Worm (Caenorhabditis elegans) whole organism, L2 larva: ENCODE results near the gene ubc-13.

Source experiments
- C34F6.9 ChIP-seq: fragments of 150-350 bp; optimal IDR thresholded peaks from 2 replicates; lab custom pipeline; 2014; ENCODE audit warnings: missing biosample characterization, missing genetic modification characterization
- F13H6.1 ChIP-seq: sonication (generic microtip); optimal IDR thresholded peaks from 2 replicates; lab custom pipeline; 2016; ENCODE audit warnings: missing genetic modification characterization, missing compliant biosample characterization
- R02D3.7 ChIP-seq: fragments of 150-350 bp; optimal IDR thresholded peaks from 2 replicates; lab custom pipeline; 2014; ENCODE audit warnings: missing biosample characterization, missing genetic modification characterization
- Y55F3AM.14 ChIP-seq: fragments of 200-800 bp; sonication (Bioruptor generic); optimal IDR thresholded peaks from 2 replicates; lab custom pipeline; 2018; ENCODE audit warnings: mild to moderate bottlenecking, missing genetic modification characterization, missing compliant biosample characterization
- ama-1 ChIP-seq: fragments of 150-350 bp; optimal IDR thresholded peaks from 2 replicates; lab custom pipeline; 2018; ENCODE audit warnings: inconsistent platforms
- ceh-82 ChIP-seq: fragments of 150-350 bp; optimal IDR thresholded peaks from 2 replicates; lab custom pipeline; 2014; ENCODE audit warnings: missing biosample characterization, missing genetic modification characterization
- crh-2 ChIP-seq: sonication (generic microtip); optimal IDR thresholded peaks from 2 replicates; lab custom pipeline; 2017; ENCODE audit warnings: missing biosample characterization, missing genetic modification characterization
- dmd-4 ChIP-seq: sonication (generic microtip); optimal IDR thresholded peaks from 2 replicates; lab custom pipeline; 2017; ENCODE audit warnings: missing biosample characterization, missing genetic modification characterization
- elt-1 ChIP-seq: fragments of 150-350 bp; optimal IDR thresholded peaks from 2 replicates; lab custom pipeline; 2014; ENCODE audit warnings: missing biosample characterization, missing genetic modification characterization
- lin-13 ChIP-seq: fragments of 150-350 bp; optimal IDR thresholded peaks from 2 replicates; lab custom pipeline; 2014; ENCODE audit warnings: missing biosample characterization, missing genetic modification reagents, missing genetic modification characterization
- lsy-2 ChIP-seq, 2 experiments: fragments of 150-350 bp in 1 of 2; sonication (generic microtip) in 1 of 2; optimal IDR thresholded peaks; 2 replicates each; lab custom pipeline; 2014 to 2017; ENCODE audit warnings: missing biosample characterization in 2 of 2, missing genetic modification characterization in 2 of 2
- mab-5 ChIP-seq: fragments of 150-350 bp; optimal IDR thresholded peaks from 2 replicates; lab custom pipeline; 2014; ENCODE audit warnings: missing biosample characterization, missing genetic modification characterization
- nhr-10 ChIP-seq: sonication (generic microtip); optimal IDR thresholded peaks from 2 replicates; lab custom pipeline; 2017; ENCODE audit warnings: missing biosample characterization, missing genetic modification characterization
- nhr-12 ChIP-seq: fragments of 150-350 bp; optimal IDR thresholded peaks from 2 replicates; lab custom pipeline; 2014; ENCODE audit warnings: missing biosample characterization, missing genetic modification characterization
- nhr-129 ChIP-seq: fragments of 150-350 bp; optimal IDR thresholded peaks from 2 replicates; lab custom pipeline; 2014; ENCODE audit warnings: missing biosample characterization, missing genetic modification characterization
- nhr-237 ChIP-seq: fragments of 150-350 bp; optimal IDR thresholded peaks from 2 replicates; lab custom pipeline; 2014; ENCODE audit warnings: missing biosample characterization, missing genetic modification characterization
- nhr-25 ChIP-seq: fragments of 150-350 bp; sonication (generic microtip); optimal IDR thresholded peaks from 3 replicates; lab custom pipeline; 2014; ENCODE audit warnings: missing biosample characterization, missing genetic modification characterization
- nhr-77 ChIP-seq: fragments of 150-350 bp; optimal IDR thresholded peaks from 2 replicates; lab custom pipeline; 2014; ENCODE audit warnings: missing biosample characterization, missing genetic modification characterization
- peb-1 ChIP-seq: fragments of 150-350 bp; optimal IDR thresholded peaks from 2 replicates; lab custom pipeline; 2014; ENCODE audit warnings: missing biosample characterization, missing genetic modification characterization
- sma-3 ChIP-seq: sonication (generic microtip); optimal IDR thresholded peaks from 2 replicates; lab custom pipeline; 2016; ENCODE audit warnings: missing genetic modification reagents, missing genetic modification characterization, missing compliant biosample characterization
- unc-55 ChIP-seq: fragments of 150-350 bp; sonication (generic microtip); optimal IDR thresholded peaks from 3 replicates; lab custom pipeline; 2014; ENCODE audit warnings: missing biosample characterization, missing genetic modification reagents, missing genetic modification characterization
- unc-62 ChIP-seq: fragments of 150-350 bp; optimal IDR thresholded peaks from 2 replicates; lab custom pipeline; 2014; ENCODE audit warnings: missing biosample characterization, missing genetic modification reagents, missing genetic modification characterization
- zag-1 ChIP-seq: fragments of 150-350 bp; optimal IDR thresholded peaks from 2 replicates; lab custom pipeline; 2014; ENCODE audit warnings: missing biosample characterization, missing genetic modification characterization
- ztf-11 ChIP-seq: sonication (generic microtip); optimal IDR thresholded peaks from 2 replicates; lab custom pipeline; 2017; ENCODE audit warnings: missing biosample characterization, missing genetic modification characterization
- ztf-4 ChIP-seq: fragments of 150-350 bp; optimal IDR thresholded peaks from 2 replicates; lab custom pipeline; 2014; ENCODE audit warnings: missing biosample characterization, missing genetic modification characterization

ubc-13 gene

ce11 chrIV:2888496-2889101 is 36.9 kb downstream of the ubc-13 start:
- TF ChIP-seq ama-1 (lab: Kevin White, UChicago) (no peak), nhr-12 (tag; lab: Kevin White, UChicago) (no peak), dmd-4 (tag; lab: Kevin White, UChicago) (no peak), R02D3.7 (tag; lab: Kevin White, UChicago) (no peak), sma-3 (GFP tag; lab: Kevin White, UChicago) (no peak), lin-13 (GFP tag; lab: Kevin White, UChicago) (no peak), ceh-82 (no peak), elt-1 (tag; lab: Kevin White, UChicago) (no peak), ztf-4 (tag; lab: Kevin White, UChicago) (no peak), crh-2 (tag; lab: Kevin White, UChicago) (no peak)

- TF ChIP-seq Y55F3AM.14 (GFP tag; lab: Kevin White, UChicago) = no peak
- no peak for TF ChIP-seq nhr-237
- no peak for TF ChIP-seq ztf-4 (tag; lab: Kevin White, UChicago)
- no peak for TF ChIP-seq dmd-4 (tag; lab: Kevin White, UChicago)
- TF ChIP-seq nhr-12 (tag; lab: Kevin White, UChicago) = no peak
- TF ChIP-seq peb-1 (tag; lab: Kevin White, UChicago) = no peak
- no peak for TF ChIP-seq zag-1 (tag; lab: Kevin White, UChicago)
- TF ChIP-seq mab-5 (tag; lab: Kevin White, UChicago) = no peak
- no peak for TF ChIP-seq unc-55
- no peak for TF ChIP-seq C34F6.9 (tag; lab: Kevin White, UChicago)
- no peak for TF ChIP-seq nhr-10
- TF ChIP-seq lsy-2 (tag; optimal IDR thresholded peaks at IDR 0.05; lab: Kevin White, UChicago) = no peak
- TF ChIP-seq unc-62 (GFP tag; lab: Kevin White, UChicago) = no peak
These were observed 38.2 kb downstream of the ubc-13 start for ce11 chrIV:2887245-2887644.

ce11 chrIV:2886655-2887054 is 38.8 kb downstream of the ubc-13 start, which contains the start of gene dml-1:
Gene dml-1 (plus strand): TSS chrIV:2886955.
- TF ChIP-seq nhr-25 (tag; lab: Kevin White, UChicago) (no peak), lsy-2 (tag; optimal IDR thresholded peaks at IDR 0.05; lab: Kevin White, UChicago) (no peak), nhr-77 (tag; lab: Kevin White, UChicago) (no peak)

ce11 chrIV:2885260-2885659 is 40.2 kb downstream of the ubc-13 start:
- TF ChIP-seq lsy-2 (tag; optimal IDR thresholded peaks at IDR 0.05; lab: Kevin White, UChicago) = peak in 1 of 2 experiments; percentile 11
- no peak for TF ChIP-seq ztf-11
- TF ChIP-seq nhr-25 (tag; lab: Kevin White, UChicago) = no peak
- peak; percentile 94 for TF ChIP-seq F13H6.1 (tag; lab: Kevin White, UChicago)
- TF ChIP-seq nhr-129 (tag; lab: Kevin White, UChicago) = peak; percentile 26
